Worm (Caenorhabditis elegans) whole organism, L1 larva: ENCODE results near the gene spp-13.

Experiments
- C16A3.4 ChIP-seq: fragments of 150-350 bp; optimal IDR thresholded peaks from 2 replicates; lab custom pipeline; 2014; ENCODE audit warnings: missing biosample characterization, missing genetic modification characterization
- C34B4.2 ChIP-seq: sonication (generic microtip); optimal IDR thresholded peaks from 2 replicates; lab custom pipeline; 2017; ENCODE audit warnings: mild to moderate bottlenecking, missing genetic modification characterization, missing compliant biosample characterization
- Y116A8C.19 ChIP-seq: sonication (generic microtip); optimal IDR thresholded peaks from 2 replicates; lab custom pipeline; 2016; ENCODE audit warnings: missing compliant biosample characterization, missing genetic modification characterization, borderline replicate concordance
- aly-2 ChIP-seq: fragments of 150-350 bp; optimal IDR thresholded peaks from 2 replicates; lab custom pipeline; 2014; ENCODE audit warnings: missing biosample characterization, missing genetic modification characterization
- blmp-1 ChIP-seq: fragments of 150-350 bp; optimal IDR thresholded peaks from 2 replicates; lab custom pipeline; 2014; ENCODE audit warnings: missing biosample characterization, missing genetic modification characterization
- ceh-82 ChIP-seq, 3 experiments: fragments of 150-350 bp in 1 of 3; sonication (generic microtip) in 2 of 3; optimal IDR thresholded peaks; 2 replicates each; lab custom pipeline; 2014 to 2017; ENCODE audit warnings: missing biosample characterization in 3 of 3, missing genetic modification characterization in 3 of 3
- ceh-88 ChIP-seq: fragments of 200-800 bp; sonication (Bioruptor generic); IDR thresholded peaks from 2 replicates; pipeline ENCODE4 v1.3.6; 2022; ENCODE audit warnings: missing genetic modification characterization, missing compliant biosample characterization
- ceh-90 ChIP-seq: sonication (generic microtip); optimal IDR thresholded peaks from 2 replicates; lab custom pipeline; 2016; ENCODE audit warnings: missing genetic modification characterization, missing compliant biosample characterization
- dsc-1 ChIP-seq: sonication (generic microtip); optimal IDR thresholded peaks from 2 replicates; lab custom pipeline; 2016; ENCODE audit warnings: mild to moderate bottlenecking, missing genetic modification characterization, missing compliant biosample characterization
- efl-1 ChIP-seq, 4 experiments: fragments of 150-350 bp; optimal IDR thresholded peaks in 3 of 4; peaks in 1 of 4; 1 replicate in 1 of 4; 2 replicates in 3 of 4; lab custom pipeline; 2014; ENCODE audit warnings: missing biosample characterization in 2 of 4, missing genetic modification characterization in 2 of 4, missing genetic modification reagents in 2 of 4
- egl-13 ChIP-seq: sonication (generic microtip); optimal IDR thresholded peaks from 2 replicates; lab custom pipeline; 2016; ENCODE audit warnings: missing genotype, missing genetic modification reagents, missing genetic modification characterization, missing compliant biosample characterization
- elt-2 ChIP-seq: sonication (generic microtip); optimal IDR thresholded peaks from 2 replicates; lab custom pipeline; 2016; ENCODE audit warnings: missing genetic modification characterization, mild to moderate bottlenecking, inconsistent platforms, missing compliant biosample characterization, missing genetic modification reagents
- fos-1 ChIP-seq: fragments of 150-350 bp; optimal IDR thresholded peaks from 2 replicates; lab custom pipeline; 2014; ENCODE audit warnings: missing biosample characterization, missing genetic modification characterization
- hpl-2 ChIP-seq: fragments of 150-350 bp; optimal IDR thresholded peaks from 2 replicates; lab custom pipeline; 2014; ENCODE audit warnings: missing biosample characterization, missing genetic modification reagents, missing genetic modification characterization
- isw-1 ChIP-seq: fragments of 200-800 bp; sonication (Bioruptor generic); IDR thresholded peaks from 2 replicates; pipeline ENCODE4 v1.3.6; 2022; ENCODE audit warnings: missing genetic modification characterization, missing compliant biosample characterization
- jun-1 ChIP-seq: fragments of 150-350 bp; optimal IDR thresholded peaks from 2 replicates; lab custom pipeline; 2014; ENCODE audit warnings: missing biosample characterization, missing genetic modification reagents, missing genetic modification characterization
- lin-13 ChIP-seq: fragments of 150-350 bp; optimal IDR thresholded peaks from 2 replicates; lab custom pipeline; 2014; ENCODE audit warnings: missing biosample characterization, missing genetic modification reagents, missing genetic modification characterization
- lin-14 ChIP-seq: fragments of 200-800 bp; sonication (Bioruptor generic); optimal IDR thresholded peaks from 2 replicates; lab custom pipeline; 2018; ENCODE audit warnings: mild to moderate bottlenecking, missing genetic modification characterization, moderate library complexity, missing compliant biosample characterization
- lin-15B ChIP-seq: fragments of 150-350 bp; sonication (generic microtip); optimal IDR thresholded peaks from 3 replicates; lab custom pipeline; 2014; ENCODE audit warnings: missing biosample characterization, missing genetic modification characterization
- lin-35 ChIP-seq, 2 experiments: fragments of 150-350 bp; optimal IDR thresholded peaks; 2 replicates each; lab custom pipeline; 2014; ENCODE audit warnings: missing biosample characterization in 2 of 2, missing genetic modification characterization in 2 of 2, missing genetic modification reagents in 2 of 2
- lin-39 ChIP-seq: fragments of 150-350 bp; optimal IDR thresholded peaks from 2 replicates; lab custom pipeline; 2014; ENCODE audit warnings: missing biosample characterization, missing genetic modification reagents, missing genetic modification characterization
- lir-3 ChIP-seq: sonication (generic microtip); optimal IDR thresholded peaks from 2 replicates; lab custom pipeline; 2016; ENCODE audit warnings: mild to moderate bottlenecking, missing genetic modification characterization, moderate library complexity, missing compliant biosample characterization; ENCODE audit not compliant: poor library complexity
- lsy-2 ChIP-seq, 2 experiments: fragments of 150-350 bp; optimal IDR thresholded peaks; 2 replicates each; lab custom pipeline; 2014; ENCODE audit warnings: missing biosample characterization in 2 of 2, missing genetic modification characterization in 2 of 2
- mab-9 ChIP-seq: fragments of 200-800 bp; sonication (Bioruptor generic); IDR thresholded peaks from 2 replicates; pipeline ENCODE4 v1.3.6; 2022; ENCODE audit warnings: missing genetic modification reagents, missing genetic modification characterization, missing compliant biosample characterization
- mdl-1 ChIP-seq, 2 experiments: fragments of 150-350 bp; optimal IDR thresholded peaks; 2 replicates each; lab custom pipeline; 2014 to 2017; ENCODE audit warnings: missing biosample characterization in 2 of 2, missing genetic modification characterization in 2 of 2, inconsistent platforms in 1 of 2
- mep-1 ChIP-seq: fragments of 150-350 bp; optimal IDR thresholded peaks from 2 replicates; lab custom pipeline; 2014; ENCODE audit warnings: missing biosample characterization, missing genetic modification characterization
- nhr-11 ChIP-seq: fragments of 150-350 bp; optimal IDR thresholded peaks from 2 replicates; lab custom pipeline; 2014; ENCODE audit warnings: missing biosample characterization, missing genetic modification characterization
- nhr-12 ChIP-seq: sonication (generic microtip); optimal IDR thresholded peaks from 2 replicates; lab custom pipeline; 2017; ENCODE audit warnings: missing biosample characterization, missing genetic modification characterization
- nhr-19 ChIP-seq: fragments of 200-800 bp; sonication (Bioruptor generic); conservative IDR thresholded peaks from 2 replicates; pipeline ENCODE4 v1.3.6; 2022; ENCODE audit warnings: missing genetic modification characterization, missing compliant biosample characterization
- nhr-20 ChIP-seq: sonication (generic microtip); optimal IDR thresholded peaks from 2 replicates; lab custom pipeline; 2016; ENCODE audit warnings: mild to moderate bottlenecking, missing genetic modification characterization, missing compliant biosample characterization
- nhr-237 ChIP-seq: fragments of 150-350 bp; optimal IDR thresholded peaks from 2 replicates; lab custom pipeline; 2014; ENCODE audit warnings: missing biosample characterization, missing genetic modification characterization
- nhr-47 ChIP-seq: sonication (generic microtip); optimal IDR thresholded peaks from 2 replicates; lab custom pipeline; 2016; ENCODE audit warnings: mild to moderate bottlenecking, missing genetic modification characterization, moderate library complexity, missing compliant biosample characterization
- nhr-71 ChIP-seq: sonication (generic microtip); optimal IDR thresholded peaks from 2 replicates; lab custom pipeline; 2016; ENCODE audit warnings: mild to moderate bottlenecking, missing genetic modification characterization, moderate library complexity, missing compliant biosample characterization
- nhr-85 ChIP-seq: sonication (generic microtip); peaks from one replicate; lab custom pipeline; 2016; ENCODE audit warnings: missing genetic modification characterization, inconsistent platforms, missing compliant biosample characterization
- nhr-90 ChIP-seq: sonication (generic microtip); optimal IDR thresholded peaks from 2 replicates; lab custom pipeline; 2016; ENCODE audit warnings: mild to moderate bottlenecking, missing genetic modification characterization, missing compliant biosample characterization; ENCODE audit not compliant: poor library complexity
- pax-3 ChIP-seq: fragments of 200-800 bp; sonication (Bioruptor generic); optimal IDR thresholded peaks from 2 replicates; lab custom pipeline; 2018; ENCODE audit warnings: mild to moderate bottlenecking, missing genetic modification characterization, moderate library complexity, missing compliant biosample characterization
- skn-1 ChIP-seq: fragments of 150-350 bp; optimal IDR thresholded peaks from 2 replicates; lab custom pipeline; 2014; ENCODE audit warnings: missing biosample characterization, missing genetic modification characterization
- snu-23 ChIP-seq: sonication (generic microtip); optimal IDR thresholded peaks from 2 replicates; lab custom pipeline; 2016; ENCODE audit warnings: missing genetic modification characterization, missing compliant biosample characterization
- sox-4 ChIP-seq: sonication (generic microtip); optimal IDR thresholded peaks from 2 replicates; lab custom pipeline; 2016; ENCODE audit warnings: missing genetic modification characterization, missing compliant biosample characterization
- sptf-1 ChIP-seq: fragments of 150-350 bp; optimal IDR thresholded peaks from 2 replicates; lab custom pipeline; 2014; ENCODE audit warnings: missing biosample characterization, missing genetic modification characterization
- sup-37 ChIP-seq: fragments of 200-800 bp; sonication (Bioruptor generic); optimal IDR thresholded peaks from 2 replicates; lab custom pipeline; 2018; ENCODE audit warnings: mild to moderate bottlenecking, missing genetic modification characterization, missing compliant biosample characterization
- swsn-7 ChIP-seq: sonication (generic microtip); optimal IDR thresholded peaks from 2 replicates; lab custom pipeline; 2016; ENCODE audit warnings: missing genetic modification characterization, missing compliant biosample characterization
- tbx-2 ChIP-seq: sonication (generic microtip); optimal IDR thresholded peaks from 2 replicates; lab custom pipeline; 2016; ENCODE audit warnings: missing genetic modification characterization, missing compliant biosample characterization
- unc-130 ChIP-seq: fragments of 150-350 bp; optimal IDR thresholded peaks from 2 replicates; lab custom pipeline; 2017; ENCODE audit warnings: missing biosample characterization, missing genetic modification characterization, inconsistent platforms
- unc-30 ChIP-seq: sonication (generic microtip); optimal IDR thresholded peaks from 2 replicates; lab custom pipeline; 2017; ENCODE audit warnings: missing biosample characterization, missing genetic modification characterization
- unc-86 ChIP-seq: sonication (generic microtip); optimal IDR thresholded peaks from 2 replicates; lab custom pipeline; 2016; ENCODE audit warnings: missing genetic modification characterization, missing compliant biosample characterization
- vab-15 ChIP-seq: sonication (generic microtip); optimal IDR thresholded peaks from 2 replicates; lab custom pipeline; 2017; ENCODE audit warnings: missing genotype, mild to moderate bottlenecking, missing genetic modification characterization, missing compliant biosample characterization
- xbp-1 ChIP-seq: sonication (generic microtip); optimal IDR thresholded peaks from 2 replicates; lab custom pipeline; 2016; ENCODE audit warnings: missing genetic modification characterization, missing compliant biosample characterization
- zip-4 ChIP-seq: fragments of 200-800 bp; sonication (Bioruptor generic); optimal IDR thresholded peaks from 2 replicates; lab custom pipeline; 2018; ENCODE audit warnings: mild to moderate bottlenecking, missing genetic modification characterization, moderate library complexity, missing compliant biosample characterization

spp-13 gene

DNA sequence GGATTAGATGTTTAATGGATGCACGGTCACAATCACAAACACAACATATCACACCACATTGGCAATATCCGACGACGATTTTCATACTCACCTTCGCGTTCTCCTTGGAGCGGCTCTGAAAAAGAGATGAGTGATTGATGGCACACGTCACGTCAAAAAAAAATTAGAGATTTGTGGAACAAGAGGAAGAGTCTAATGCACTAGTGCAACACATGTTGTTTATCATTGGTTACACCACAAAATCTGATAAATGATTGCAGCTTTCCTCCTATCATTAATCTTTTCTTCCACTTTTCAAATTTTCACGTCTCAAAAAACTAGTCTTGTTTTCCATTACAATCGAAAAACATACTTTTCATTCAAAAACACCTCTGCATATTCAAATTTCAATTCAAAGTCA lies 27.8 kb downstream of the spp-13 start:
- TF ChIP-seq lin-14 (GFP tag; lab: Kevin White, UChicago) (peak; percentile 8), sptf-1 (tag; lab: Kevin White, UChicago) (no peak)
- TF ChIP-seq, all 84 proteins: peak for 1

DNA sequence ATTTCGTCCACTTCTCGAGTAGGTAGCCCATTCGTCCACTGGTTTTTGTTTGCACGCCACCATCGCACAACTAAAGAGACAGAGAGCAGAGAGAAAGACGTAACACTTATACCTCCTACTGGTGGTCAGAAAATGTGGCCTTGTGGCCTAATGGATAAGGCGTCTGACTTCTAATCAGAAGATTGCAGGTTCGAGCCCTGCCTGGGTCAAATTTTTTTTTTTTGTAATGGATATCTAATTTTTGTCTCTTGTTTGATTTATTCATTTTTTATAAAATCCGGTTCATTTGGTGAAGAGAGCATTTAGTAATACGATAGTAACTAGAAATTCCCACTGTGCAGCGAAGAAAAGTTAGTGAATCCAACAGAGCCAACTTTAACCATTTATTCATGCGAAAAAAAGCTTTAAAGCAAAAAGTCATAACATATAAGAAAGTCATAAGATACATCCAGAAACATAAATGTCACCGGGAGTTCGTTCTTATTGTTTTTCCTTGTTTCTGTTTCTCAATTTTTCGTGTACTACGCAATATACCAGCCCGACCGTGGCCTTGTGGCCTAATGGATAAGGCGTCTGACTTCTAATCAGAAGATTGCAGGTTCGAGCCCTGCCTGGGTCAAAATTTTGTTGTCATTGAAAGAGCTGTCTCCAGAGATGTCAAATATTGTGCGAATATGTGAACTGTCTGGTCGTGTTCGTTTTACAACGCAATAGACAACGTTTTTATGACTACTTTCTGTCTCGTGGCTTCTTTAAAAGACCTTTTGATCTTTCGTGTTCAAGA lies 32.1 kb downstream of the spp-13 start:
- TF ChIP-seq lin-13 (no peak), sox-4 (peak; percentile 11), lin-39 (tag; lab: Kevin White, UChicago) (no peak), unc-130 (tag; lab: Kevin White, UChicago) (no peak), dsc-1 (tag; lab: Kevin White, UChicago) (peak; percentile 64), nhr-47 (peak; percentile 70), nhr-85 (tag; lab: Kevin White, UChicago) (peak; percentile 59), nhr-19 (peak; percentile 56; the same call in 1 of the 2 replicates), mdl-1 (tag; optimal IDR thresholded peaks at IDR 0.05; lab: Kevin White, UChicago) (peak in 1 of 2 experiments; percentile 67), vab-15 (tag; lab: Kevin White, UChicago) (no peak), zip-4 (GFP tag; lab: Kevin White, UChicago) (peak; percentile 26), mab-9 (GFP tag; lab: Robert Waterston, UW) (0 out of 2 replicates have a peak, but pooled peaks have one; percentile 13), nhr-11 (tag; lab: Kevin White, UChicago) (no peak), tbx-2 (peak; percentile 59), ceh-82 (tag; optimal IDR thresholded peaks at IDR 0.05; lab: Kevin White, UChicago) (peak; percentile 15 to 35 (median 34)), nhr-12 (tag; lab: Kevin White, UChicago) (no peak), elt-2 (tag; lab: Kevin White, UChicago) (no peak), Y116A8C.19 (tag; lab: Kevin White, UChicago) (no peak), snu-23 (peak; percentile 80), pax-3 (tag; lab: Kevin White, UChicago) (no peak), jun-1 (tag; lab: Kevin White, UChicago) (peak; percentile 37), lin-35 (GFP tag; optimal IDR thresholded peaks at IDR 0.05; lab: Kevin White, UChicago) (peak in 1 of 2 experiments; percentile 49), sup-37 (no peak), aly-2 (tag; lab: Kevin White, UChicago) (no peak), nhr-237 (tag; lab: Kevin White, UChicago) (no peak), efl-1 (optimal IDR thresholded peaks at IDR 0.05; lab: Kevin White, UChicago) (no peak), efl-1 (GFP tag; optimal IDR thresholded peaks at IDR 0.05 in 1 of 2; lab: Kevin White, UChicago) (peak in 1 of 2 experiments; percentile 77), lir-3 (tag; lab: Kevin White, UChicago) (no peak), C34B4.2 (tag; lab: Kevin White, UChicago) (no peak), swsn-7 (tag; lab: Kevin White, UChicago) (peak; percentile 64), hpl-2 (no peak), ceh-90 (tag; lab: Kevin White, UChicago) (no peak), skn-1 (tag; lab: Kevin White, UChicago) (peak; percentile 47), blmp-1 (tag; lab: Kevin White, UChicago) (peak; percentile 18), xbp-1 (tag; lab: Kevin White, UChicago) (peak; percentile 55), isw-1 (GFP tag; lab: Robert Waterston, UW) (no peak; the same call in 1 of the 2 replicates), C16A3.4 (peak; percentile 25), unc-30 (tag; lab: Kevin White, UChicago) (no peak), nhr-20 (peak; percentile 65), nhr-90 (tag; lab: Kevin White, UChicago) (peak; percentile 59), lin-14 (GFP tag; lab: Kevin White, UChicago) (peak; percentile 62), lin-15B (tag; lab: Kevin White, UChicago) (no peak), ceh-88 (GFP tag; lab: Robert Waterston, UW) (no peak), fos-1 (tag; lab: Kevin White, UChicago) (peak; percentile 51), lsy-2 (tag; optimal IDR thresholded peaks at IDR 0.05; lab: Kevin White, UChicago) (peak; percentile 49 to 57), nhr-71 (tag; lab: Kevin White, UChicago) (peak; percentile 74), unc-86 (tag; lab: Kevin White, UChicago) (peak; percentile 13), mep-1 (tag; lab: Kevin White, UChicago) (peak; percentile 70), egl-13 (tag; lab: Kevin White, UChicago) (peak; percentile 40)
